Worm (Caenorhabditis elegans): ENCODE data around the gene nlp-69.

ce11 chrV:20104417-20104816 lies 9.6 kb upstream of the nlp-69 start:
- no peak for TF ChIP-seq dao-5 (tag; optimal IDR thresholded peaks at IDR 0.05)
- TF ChIP-seq him-1 (tag; optimal IDR thresholded peaks at IDR 0.05), result no peak

Measured in whole organism, L4/young adult.